Worm (Caenorhabditis elegans): ENCODE results near the gene ZK616.8.

The ZK616.8 gene

ce11 chrIV:5415696-5416095 lies 3.7 kb upstream of the ZK616.8 start, which contains the start of gene spp-7:
Gene spp-7 (minus strand): TSS chrIV:5415796.
- TF ChIP-seq sma-3 (GFP tag; optimal IDR thresholded peaks at IDR 0.05) (no peak), lsy-2 (tag; optimal IDR thresholded peaks at IDR 0.05) (no peak), ama-1 (optimal IDR thresholded peaks at IDR 0.05) (no peak), skn-1 (tag; optimal IDR thresholded peaks at IDR 0.05) (no peak), ztf-4 (tag; optimal IDR thresholded peaks at IDR 0.05) (no peak), crh-2 (tag; optimal IDR thresholded peaks at IDR 0.05) (no peak), unc-62 (GFP tag; optimal IDR thresholded peaks at IDR 0.05) (no peak), nhr-23 (tag; optimal IDR thresholded peaks at IDR 0.05) (no peak), elt-1 (tag; optimal IDR thresholded peaks at IDR 0.05) (no peak), lin-39 (tag; optimal IDR thresholded peaks at IDR 0.05) (no peak), lin-13 (GFP tag; optimal IDR thresholded peaks at IDR 0.05) (no peak), ztf-1 (GFP tag; conservative IDR thresholded peaks at IDR 0.05) (no peak), mab-5 (tag; optimal IDR thresholded peaks at IDR 0.05) (no peak), ceh-82 (tag; optimal IDR thresholded peaks at IDR 0.05) (no peak), blmp-1 (tag; optimal IDR thresholded peaks at IDR 0.05; ENCODE audit: insufficient read depth) (no peak), nhr-12 (tag; optimal IDR thresholded peaks at IDR 0.05) (no peak), nhr-21 (tag; optimal IDR thresholded peaks at IDR 0.05) (no peak), ceh-16 (tag; optimal IDR thresholded peaks at IDR 0.05) (no peak), R02D3.7 (tag; optimal IDR thresholded peaks at IDR 0.05) (no peak)

DNA sequence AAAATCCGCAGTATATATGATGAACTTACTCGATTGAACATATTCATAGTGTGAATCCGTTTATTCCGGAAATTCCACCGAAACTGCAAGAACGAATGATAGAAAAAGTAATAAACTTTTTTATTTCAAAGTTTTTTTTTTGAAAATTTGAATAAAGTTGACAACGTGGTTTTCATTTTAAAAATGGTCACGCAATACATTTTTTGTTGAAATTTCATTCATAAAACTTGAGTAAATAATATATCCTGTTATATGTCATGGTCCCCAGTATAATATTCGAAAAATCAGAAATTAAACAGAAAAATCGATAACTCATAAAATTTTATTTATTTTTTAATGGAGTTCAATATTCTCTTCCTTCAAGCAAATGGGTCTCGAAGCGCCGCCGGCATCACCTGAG lies 873 bp downstream of the ZK616.8 start, which contains the start of gene ZK616.65:
Gene ZK616.65, minus strand, starts transcription at position 101 of the 400 bp plus-strand sequence.
- no peak for TF ChIP-seq fos-1 (tag; optimal IDR thresholded peaks at IDR 0.05)
- TF ChIP-seq mab-5 (tag; optimal IDR thresholded peaks at IDR 0.05): no peak
- no peak for TF ChIP-seq nhr-12 (tag; optimal IDR thresholded peaks at IDR 0.05)
- TF ChIP-seq nhr-129 (tag; optimal IDR thresholded peaks at IDR 0.05): no peak
- TF ChIP-seq alr-1 (tag; optimal IDR thresholded peaks at IDR 0.05): no peak
- no peak for TF ChIP-seq ztf-4 (tag; optimal IDR thresholded peaks at IDR 0.05)
- no peak for TF ChIP-seq nhr-6 (tag; optimal IDR thresholded peaks at IDR 0.05)

ce11 chrIV:5409112-5409511 lies 2.9 kb downstream of the ZK616.8 start:
- TF ChIP-seq fos-1 (tag; optimal IDR thresholded peaks at IDR 0.05): no peak
- no peak for TF ChIP-seq nhr-237 (tag; optimal IDR thresholded peaks at IDR 0.05)
- no peak for TF ChIP-seq sem-4 (tag; optimal IDR thresholded peaks at IDR 0.05)
- no peak for TF ChIP-seq lin-39 (tag; optimal IDR thresholded peaks at IDR 0.05)
- TF ChIP-seq elt-1 (tag; optimal IDR thresholded peaks at IDR 0.05): no peak
- no peak for TF ChIP-seq zag-1 (tag; optimal IDR thresholded peaks at IDR 0.05)
- no peak for TF ChIP-seq crh-2 (tag; optimal IDR thresholded peaks at IDR 0.05)
- TF ChIP-seq C34F6.9 (tag; optimal IDR thresholded peaks at IDR 0.05): no peak
- TF ChIP-seq lin-13 (GFP tag; optimal IDR thresholded peaks at IDR 0.05): no peak
- TF ChIP-seq ZK546.5 (tag; optimal IDR thresholded peaks at IDR 0.05): no peak
- no peak for TF ChIP-seq lsy-2 (tag; optimal IDR thresholded peaks at IDR 0.05)
- TF ChIP-seq egl-27 (tag; optimal IDR thresholded peaks at IDR 0.05): no peak
- no peak for TF ChIP-seq nhr-10 (tag; optimal IDR thresholded peaks at IDR 0.05)

ce11 chrIV:5405345-5405744 lies 6.6 kb downstream of the ZK616.8 start, which contains the start of gene ZK616.61:
Gene ZK616.61 (plus strand): TSS chrIV:5405645.
- TF ChIP-seq nhr-25 (tag; optimal IDR thresholded peaks at IDR 0.05): no peak
- no peak for TF ChIP-seq nhr-129 (tag; optimal IDR thresholded peaks at IDR 0.05)
- no peak for TF ChIP-seq R02D3.7 (tag; optimal IDR thresholded peaks at IDR 0.05)
- no peak for TF ChIP-seq sma-9 (GFP tag; optimal IDR thresholded peaks at IDR 0.05)
- no peak for TF ChIP-seq sma-9 (tag; optimal IDR thresholded peaks at IDR 0.05)
- TF ChIP-seq mab-5 (tag; optimal IDR thresholded peaks at IDR 0.05): no peak
- TF ChIP-seq lin-13 (GFP tag; optimal IDR thresholded peaks at IDR 0.05): no peak
- no peak for TF ChIP-seq ztf-4 (tag; optimal IDR thresholded peaks at IDR 0.05)
- no peak for TF ChIP-seq lin-11 (tag; optimal IDR thresholded peaks at IDR 0.05)
- no peak for TF ChIP-seq F13H6.1 (tag; optimal IDR thresholded peaks at IDR 0.05)
- TF ChIP-seq lsy-2 (tag; optimal IDR thresholded peaks at IDR 0.05): no peak
- no peak for TF ChIP-seq C34F6.9 (tag; optimal IDR thresholded peaks at IDR 0.05)
- TF ChIP-seq Y55F3AM.14 (GFP tag; optimal IDR thresholded peaks at IDR 0.05): no peak
- no peak for TF ChIP-seq lin-39 (tag; optimal IDR thresholded peaks at IDR 0.05)
- no peak for TF ChIP-seq crh-2 (tag; optimal IDR thresholded peaks at IDR 0.05)

ce11 chrIV:5400609-5401008 lies 11.4 kb downstream of the ZK616.8 start, which contains the start of gene ZK616.1:
Gene ZK616.1 (plus strand): TSS chrIV:5400909.
- TF ChIP-seq nhr-23 (tag; optimal IDR thresholded peaks at IDR 0.05) (no peak), ztf-4 (tag; optimal IDR thresholded peaks at IDR 0.05) (no peak), nhr-77 (tag; optimal IDR thresholded peaks at IDR 0.05) (no peak), dmd-4 (tag; optimal IDR thresholded peaks at IDR 0.05) (no peak), nhr-25 (tag; optimal IDR thresholded peaks at IDR 0.05) (no peak), mdl-1 (tag; optimal IDR thresholded peaks at IDR 0.05) (no peak), unc-39 (tag; optimal IDR thresholded peaks at IDR 0.05) (no peak), sem-4 (tag; optimal IDR thresholded peaks at IDR 0.05) (no peak), sma-3 (GFP tag; optimal IDR thresholded peaks at IDR 0.05) (no peak)

Data from whole organism, L2 larva.